Fruit fly (Drosophila melanogaster): ENCODE results near the gene Taf10b.
A peak's percentile ranks its signal among the peaks of the same experiment; 100 is the strongest.

Taf10b gene

DNA sequence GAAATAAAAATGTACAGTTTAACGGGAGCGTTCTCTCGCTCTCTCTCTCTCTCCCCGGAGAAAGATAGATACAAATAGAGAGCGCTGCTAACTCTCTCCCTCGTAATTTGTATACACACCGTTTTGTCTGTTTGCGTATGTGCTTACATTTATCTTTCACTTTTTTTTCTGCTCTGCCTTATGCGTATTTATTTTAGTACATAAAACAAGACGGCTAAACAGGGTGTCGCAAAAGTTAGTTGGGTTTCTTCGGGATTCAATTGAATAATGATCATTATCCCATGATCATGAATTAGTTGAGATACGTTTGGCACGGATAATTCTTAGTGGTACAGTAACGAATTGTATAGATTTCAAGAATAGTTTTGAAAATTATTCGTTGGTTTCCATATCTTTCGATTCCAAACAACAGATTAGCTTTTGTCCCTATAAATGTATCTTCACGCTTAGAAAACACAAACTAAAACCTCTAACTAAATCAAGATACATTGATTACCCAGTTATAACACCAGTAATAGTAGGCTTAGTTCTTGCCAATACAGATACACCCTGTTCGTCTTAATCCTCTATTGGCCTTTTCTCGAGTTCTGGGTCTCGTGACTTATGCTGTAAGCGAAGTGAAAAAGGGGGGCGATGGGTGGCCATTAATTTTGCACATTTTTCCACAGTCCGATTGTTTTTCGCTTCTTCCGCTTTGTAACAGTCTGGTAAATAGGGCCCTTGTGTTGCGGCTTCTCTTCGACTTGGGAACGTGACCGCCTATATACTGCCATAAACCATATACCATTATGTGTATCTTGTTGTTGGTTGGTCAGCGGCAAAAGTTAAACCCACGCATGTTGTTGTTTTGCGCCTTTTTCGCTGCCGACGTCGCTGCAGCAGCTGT is 13.0 kb downstream of the Taf10b start (continued):
- TF ChIP-seq CG30020 (tag; optimal IDR thresholded peaks at IDR 0.05) (peak; percentile 58), sim (GFP tag; IDR thresholded peaks at IDR 0.05) (no peak), ap (GFP tag; IDR thresholded peaks at IDR 0.05) (no peak), unc-4 (GFP tag; IDR thresholded peaks at IDR 0.05; ENCODE audit: partially characterized antibody) (no peak), CG2116 (GFP tag; optimal IDR thresholded peaks at IDR 0.05) (peak; percentile 25), Hand (GFP tag; optimal IDR thresholded peaks at IDR 0.05) (peak; percentile 82), Optix (GFP tag; IDR thresholded peaks at IDR 0.05) (no peak), psq (GFP tag; optimal IDR thresholded peaks at IDR 0.05) (peak; percentile 51), so (GFP tag; IDR thresholded peaks at IDR 0.05) (no peak), Ada2b (GFP tag; IDR thresholded peaks at IDR 0.05) (no peak), Hr3 (GFP tag; optimal IDR thresholded peaks at IDR 0.05) (peak; percentile 50), Hr39 (optimal IDR thresholded peaks at IDR 0.05) (no peak), CG18599 (GFP tag; optimal IDR thresholded peaks at IDR 0.05) (peak; percentile 92), CG8089 (GFP tag; optimal IDR thresholded peaks at IDR 0.05) (peak; percentile 59), tap (tag; optimal IDR thresholded peaks at IDR 0.05) (peak; percentile 87), CG5245 (GFP tag; optimal IDR thresholded peaks at IDR 0.05) (peak; percentile 53), ash1 (GFP tag; optimal IDR thresholded peaks at IDR 0.05) (no peak), CG1602 (GFP tag; optimal IDR thresholded peaks at IDR 0.05) (peak; percentile 10), maf-S (GFP tag; optimal IDR thresholded peaks at IDR 0.05) (peak; percentile 14), CG6654 (GFP tag; optimal IDR thresholded peaks at IDR 0.05) (peak; percentile 53), kah (GFP tag; optimal IDR thresholded peaks at IDR 0.05) (peak; percentile 37), wor (GFP tag; IDR thresholded peaks at IDR 0.05) (no peak), Camta (GFP tag; optimal IDR thresholded peaks at IDR 0.05) (peak; percentile 69), CG12071 (GFP tag; optimal IDR thresholded peaks at IDR 0.05) (peak; percentile 85), h (optimal IDR thresholded peaks at IDR 0.05) (no peak), jigr1 (GFP tag; IDR thresholded peaks at IDR 0.05) (no peak), CG7357 (GFP tag; IDR thresholded peaks at IDR 0.05) (peak; percentile 34; the same call in 1 of the 3 replicates), Hmx (GFP tag; optimal IDR thresholded peaks at IDR 0.05) (peak; percentile 77), az2 (GFP tag; optimal IDR thresholded peaks at IDR 0.05) (peak; percentile 76), CG11247 (GFP tag; IDR thresholded peaks at IDR 0.05) (no peak), CG6272 (GFP tag; IDR thresholded peaks at IDR 0.05) (no peak), CG8924 (tag; optimal IDR thresholded peaks at IDR 0.05) (peak; percentile 88), CG17829 (tag; optimal IDR thresholded peaks at IDR 0.05) (peak; percentile 78), CG7839 (tag; optimal IDR thresholded peaks at IDR 0.05) (peak; percentile 83), gro (GFP tag; optimal IDR thresholded peaks at IDR 0.05) (peak; percentile 49), hkb (optimal IDR thresholded peaks at IDR 0.05) (no peak), hkb (GFP tag; IDR thresholded peaks at IDR 0.05) (no peak), CG8944 (GFP tag; optimal IDR thresholded peaks at IDR 0.05) (peak; percentile 49), mld (GFP tag; IDR thresholded peaks at IDR 0.05; ENCODE audit: partially characterized antibody) (no peak), hbn (GFP tag; IDR thresholded peaks at IDR 0.05; ENCODE audit: partially characterized antibody) (no peak), usp (GFP tag; optimal IDR thresholded peaks at IDR 0.05) (no peak), CG13894 (tag; optimal IDR thresholded peaks at IDR 0.05) (peak; percentile 82), Antp (GFP tag; optimal IDR thresholded peaks at IDR 0.05) (peak; percentile 50), CG30403 (GFP tag; optimal IDR thresholded peaks at IDR 0.05) (peak; percentile 86), CG1792 (GFP tag; optimal IDR thresholded peaks at IDR 0.05) (peak; percentile 59), NFAT (GFP tag; IDR thresholded peaks at IDR 0.05) (no peak), CG3065 (GFP tag; optimal IDR thresholded peaks at IDR 0.05) (no peak)

All from whole organism, embryonic.